Fruit fly (Drosophila melanogaster): ENCODE data around the gene CG31041.

dm6 chr3R:29581420-29581819 is 9.3 kb downstream of the CG31041 start:
- TF ChIP-seq vri (GFP tag; optimal IDR thresholded peaks at IDR 0.05) (no peak), fd85E (GFP tag; optimal IDR thresholded peaks at IDR 0.05) (no peak), dac (GFP tag; optimal IDR thresholded peaks at IDR 0.05) (no peak), CG4318 (GFP tag; optimal IDR thresholded peaks at IDR 0.05) (no peak), achi (GFP tag; optimal IDR thresholded peaks at IDR 0.05) (no peak), CG8319 (GFP tag; optimal IDR thresholded peaks at IDR 0.05) (no peak), dsx (GFP tag; optimal IDR thresholded peaks at IDR 0.05; ENCODE audit: poor library complexity, severe bottlenecking) (no peak), CG34406 (GFP tag; optimal IDR thresholded peaks at IDR 0.05) (peak; percentile 1), CG15336 (GFP tag; IDR thresholded peaks at IDR 0.05) (no peak), Hr38 (GFP tag; optimal IDR thresholded peaks at IDR 0.05) (no peak), Sox102F (GFP tag; optimal IDR thresholded peaks at IDR 0.05) (no peak), CG6854 (GFP tag; optimal IDR thresholded peaks at IDR 0.05) (no peak), fkh (GFP tag; optimal IDR thresholded peaks at IDR 0.05) (no peak), CG8119 (GFP tag; IDR thresholded peaks at IDR 0.05) (no peak)

Data from whole organism, prepupa.